Fruit fly (Drosophila melanogaster) whole organism, embryonic: Measurements from ENCODE around the gene RpL37A.

Source experiments
- B-H2 ChIP-seq: fragments of 200-800 bp; sonication (Bioruptor generic); optimal IDR thresholded peaks from 2 replicates; lab custom pipeline; 2018; ENCODE audit warnings: missing biosample characterization, mild to moderate bottlenecking, missing genetic modification characterization
- Bteb2 ChIP-seq: fragments of 200-800 bp; sonication (Bioruptor generic); optimal IDR thresholded peaks from 2 replicates; lab custom pipeline; 2016; ENCODE audit warnings: missing biosample characterization, missing genetic modification characterization
- CG10147 ChIP-seq: fragments of 200-800 bp; sonication (Bioruptor generic); optimal IDR thresholded peaks from 2 replicates; lab custom pipeline; 2019; ENCODE audit warnings: missing biosample characterization, mild to moderate bottlenecking, missing genetic modification characterization, moderate library complexity
- CG10543 ChIP-seq: fragments of 200-800 bp; sonication (Bioruptor generic); optimal IDR thresholded peaks from 3 replicates; lab custom pipeline; 2017; ENCODE audit warnings: missing biosample characterization, mild to moderate bottlenecking, missing genetic modification characterization, moderate library complexity
- CG11247 ChIP-seq: fragments of 200-800 bp; sonication (Bioruptor generic); IDR thresholded peaks from 2 replicates; pipeline ENCODE4 v1.3.6; 2022; ENCODE audit warnings: missing biosample characterization, missing genetic modification characterization
- CG1832 ChIP-seq: fragments of 200-800 bp; sonication (Bioruptor generic); optimal IDR thresholded peaks from 2 replicates; lab custom pipeline; 2017; ENCODE audit warnings: missing biosample characterization, mild to moderate bottlenecking, missing genetic modification characterization, inconsistent platforms
- CG2875 ChIP-seq: fragments of 200-800 bp; sonication (Bioruptor generic); optimal IDR thresholded peaks from 2 replicates; lab custom pipeline; 2017; ENCODE audit warnings: missing biosample characterization, mild to moderate bottlenecking, missing genetic modification characterization, missing genetic modification reagents
- CG30020 ChIP-seq: fragments of 200-800 bp; optimal IDR thresholded peaks from 2 replicates; lab custom pipeline; 2019; ENCODE audit warnings: missing biosample characterization, mild to moderate bottlenecking, missing genetic modification characterization, moderate library complexity
- CG32772 ChIP-seq: fragments of 200-800 bp; sonication (Bioruptor generic); IDR thresholded peaks from 2 replicates; pipeline ENCODE4 v1.3.6; 2022; ENCODE audit warnings: missing biosample characterization, missing genetic modification characterization
- CG3847 ChIP-seq: fragments of 200-800 bp; sonication (Bioruptor generic); IDR thresholded peaks from 2 replicates; pipeline ENCODE4 v1.3.6; 2022; ENCODE audit warnings: missing biosample characterization, missing genetic modification characterization
- CG43689 ChIP-seq: fragments of 200-800 bp; sonication (Bioruptor generic); IDR thresholded peaks from 2 replicates; pipeline ENCODE4 v1.3.6; 2022; ENCODE audit warnings: missing biosample characterization, missing genetic modification characterization
- CG6854 ChIP-seq: fragments of 200-800 bp; sonication (Bioruptor generic); optimal IDR thresholded peaks from 3 replicates; lab custom pipeline; 2017; ENCODE audit warnings: missing biosample characterization, mild to moderate bottlenecking, missing genetic modification characterization
- CG9727 ChIP-seq: fragments of 200-800 bp; sonication (Bioruptor generic); optimal IDR thresholded peaks from 3 replicates; lab custom pipeline; 2017; ENCODE audit warnings: missing biosample characterization, mild to moderate bottlenecking, missing genetic modification characterization
- Doc3 ChIP-seq: fragments of 200-800 bp; sonication (Bioruptor generic); IDR thresholded peaks from 3 replicates; pipeline ENCODE4 v1.3.6; 2022; ENCODE audit warnings: missing biosample characterization, missing genetic modification characterization; ENCODE audit not compliant: partially characterized antibody
- E2f2 ChIP-seq: fragments of 200-800 bp; sonication (Bioruptor generic); IDR thresholded peaks from 2 replicates; pipeline ENCODE4 v1.3.6; 2022; ENCODE audit warnings: missing biosample characterization, missing genetic modification characterization
- Eip74EF ChIP-seq, 2 experiments: fragments of 200-800 bp in 1 of 2; fragments of >200 bp in 1 of 2; sonication (Bioruptor generic) in 1 of 2; optimal IDR thresholded peaks; 2 replicates each; lab custom pipeline; 2017 to 2019; ENCODE audit warnings: missing biosample characterization in 2 of 2, missing genetic modification characterization in 2 of 2, mild to moderate bottlenecking in 1 of 2, moderate library complexity in 1 of 2
- Fer1 ChIP-seq: fragments of 200-800 bp; sonication (Bioruptor generic); optimal IDR thresholded peaks from 2 replicates; lab custom pipeline; 2017; ENCODE audit warnings: missing biosample characterization, mild to moderate bottlenecking, missing genetic modification characterization
- GATAe ChIP-seq: fragments of 200-800 bp; sonication (Bioruptor generic); conservative IDR thresholded peaks from 2 replicates; pipeline ENCODE4 v1.3.6; 2022; ENCODE audit warnings: missing biosample characterization, missing genetic modification characterization
- Gsc ChIP-seq: fragments of 200-800 bp; sonication (Bioruptor generic); IDR thresholded peaks from 2 replicates; pipeline ENCODE4 v1.3.6; 2022; ENCODE audit warnings: missing biosample characterization, missing genetic modification characterization
- HmgD ChIP-seq: fragments of 200-800 bp; sonication (Bioruptor generic); optimal IDR thresholded peaks from 3 replicates; lab custom pipeline; 2016; ENCODE audit warnings: missing biosample characterization, missing genetic modification characterization
- MBD-R2 ChIP-seq: fragments of 200-800 bp; sonication (Bioruptor generic); IDR thresholded peaks from 2 replicates; pipeline ENCODE4 v1.3.6; 2022; ENCODE audit warnings: missing biosample characterization, missing genetic modification characterization
- Meics ChIP-seq: fragments of 200-800 bp; sonication (Bioruptor generic); optimal IDR thresholded peaks from 2 replicates; lab custom pipeline; 2017; ENCODE audit warnings: missing biosample characterization, mild to moderate bottlenecking, missing genetic modification characterization
- NK7.1 ChIP-seq: fragments of 200-800 bp; sonication (Bioruptor generic); optimal IDR thresholded peaks from 3 replicates; lab custom pipeline; 2016; ENCODE audit warnings: missing biosample characterization, missing genetic modification characterization
- Nf-YC ChIP-seq: fragments of 200-800 bp; optimal IDR thresholded peaks from 3 replicates; lab custom pipeline; 2019; ENCODE audit warnings: missing biosample characterization, mild to moderate bottlenecking, missing genetic modification characterization, moderate library complexity
- NfI ChIP-seq: fragments of 200-800 bp; sonication (Bioruptor generic); optimal IDR thresholded peaks from 3 replicates; lab custom pipeline; 2018; ENCODE audit warnings: missing biosample characterization, mild to moderate bottlenecking, missing genetic modification characterization, moderate library complexity
- Ravus ChIP-seq: fragments of 200-800 bp; sonication (Bioruptor generic); IDR thresholded peaks from 2 replicates; pipeline ENCODE4 v1.3.6; 2022; ENCODE audit warnings: missing biosample characterization, missing genetic modification characterization
- Sry-β ChIP-seq: fragments of 200-800 bp; sonication (Bioruptor generic); optimal IDR thresholded peaks from 2 replicates; lab custom pipeline; 2018; ENCODE audit warnings: missing biosample characterization, mild to moderate bottlenecking, missing genetic modification characterization, moderate library complexity
- ab ChIP-seq: fragments of 200-800 bp; sonication (Bioruptor generic); optimal IDR thresholded peaks from 2 replicates; lab custom pipeline; 2016; ENCODE audit warnings: missing biosample characterization, missing genetic modification characterization
- al ChIP-seq: fragments of 200-800 bp; sonication (Bioruptor generic); IDR thresholded peaks from 2 replicates; pipeline ENCODE4 v1.3.6; 2022; ENCODE audit warnings: missing biosample characterization, missing genetic modification characterization
- aop ChIP-seq: fragments of 200-800 bp; sonication (Bioruptor generic); IDR thresholded peaks from 2 replicates; pipeline ENCODE4 v1.3.6; 2022; ENCODE audit warnings: missing biosample characterization, missing genetic modification characterization
- ap ChIP-seq: fragments of 200-800 bp; sonication (Bioruptor generic); IDR thresholded peaks from 2 replicates; pipeline ENCODE4 v1.3.6; 2022; ENCODE audit warnings: missing biosample characterization, missing genetic modification characterization
- bigmax ChIP-seq: fragments of 200-800 bp; sonication (Bioruptor generic); optimal IDR thresholded peaks from 2 replicates; lab custom pipeline; 2018; ENCODE audit warnings: missing biosample characterization, mild to moderate bottlenecking, missing genetic modification characterization
- cad ChIP-seq: fragments of >200 bp; optimal IDR thresholded peaks from 2 replicates; lab custom pipeline; 2017; ENCODE audit warnings: missing biosample characterization, missing genetic modification characterization
- chif ChIP-seq, 2 experiments: fragments of 200-800 bp; sonication (Bioruptor generic); optimal IDR thresholded peaks; 3 replicates each; lab custom pipeline; 2016; ENCODE audit warnings: missing biosample characterization in 2 of 2, missing genetic modification characterization in 2 of 2
- danr ChIP-seq: fragments of 200-800 bp; sonication (Bioruptor generic); IDR thresholded peaks from 2 replicates; pipeline ENCODE4 v1.3.6; 2022; ENCODE audit warnings: missing biosample characterization, missing genetic modification characterization
- ems ChIP-seq: fragments of 200-800 bp; sonication (Bioruptor generic); optimal IDR thresholded peaks from 3 replicates; lab custom pipeline; 2016; ENCODE audit warnings: missing biosample characterization, missing genetic modification characterization
- eve ChIP-seq, 2 experiments: fragments of >200 bp; optimal IDR thresholded peaks; 2 replicates each; lab custom pipeline; 2017; ENCODE audit warnings: missing biosample characterization in 2 of 2, missing genetic modification characterization in 2 of 2
- ewg ChIP-seq: fragments of 200-800 bp; sonication (Bioruptor generic); optimal IDR thresholded peaks from 3 replicates; lab custom pipeline; 2017; ENCODE audit warnings: mild to moderate bottlenecking, missing biosample characterization, missing genetic modification reagents, missing genetic modification characterization
- eyg ChIP-seq: fragments of 200-800 bp; sonication (Bioruptor generic); optimal IDR thresholded peaks from 3 replicates; lab custom pipeline; 2016; ENCODE audit warnings: missing biosample characterization, missing genetic modification characterization
- gfzf ChIP-seq: fragments of 200-800 bp; sonication (Bioruptor generic); optimal IDR thresholded peaks from 2 replicates; lab custom pipeline; 2016; ENCODE audit warnings: missing biosample characterization, mild to moderate bottlenecking, missing genetic modification characterization, moderate library complexity
- gsb-n ChIP-seq: fragments of 200-800 bp; sonication (Bioruptor generic); optimal IDR thresholded peaks from 3 replicates; lab custom pipeline; 2018; ENCODE audit warnings: missing biosample characterization, mild to moderate bottlenecking, missing genetic modification characterization
- hkb ChIP-seq, 2 experiments: fragments of 200-800 bp in 1 of 2; fragments of >200 bp in 1 of 2; sonication (Bioruptor generic) in 1 of 2; IDR thresholded peaks in 1 of 2; optimal IDR thresholded peaks in 1 of 2; 2 replicates each; pipeline versions ENCODE4 v1.3.6 to Lab custom; 2017 to 2022; ENCODE audit warnings: missing biosample characterization in 1 of 2, missing genetic modification characterization in 1 of 2
- lola ChIP-seq, 3 experiments: fragments of >200 bp in 2 of 3; fragments of 200-800 bp in 1 of 3; sonication (Bioruptor generic) in 1 of 3; optimal IDR thresholded peaks; 2 replicates each; lab custom pipeline; 2017 to 2019; ENCODE audit warnings: missing biosample characterization in 3 of 3, missing genetic modification characterization in 3 of 3, mild to moderate bottlenecking in 1 of 3, moderate library complexity in 1 of 3
- maf-S ChIP-seq: fragments of 200-800 bp; sonication (Bioruptor generic); optimal IDR thresholded peaks from 2 replicates; lab custom pipeline; 2016; ENCODE audit warnings: missing biosample characterization, missing genetic modification characterization
- mld ChIP-seq: fragments of 200-800 bp; sonication (Bioruptor generic); IDR thresholded peaks from 3 replicates; pipeline ENCODE4 v1.3.6; 2022; ENCODE audit warnings: missing biosample characterization, missing genetic modification characterization; ENCODE audit not compliant: partially characterized antibody
- salm ChIP-seq: fragments of 200-800 bp; sonication (Bioruptor generic); optimal IDR thresholded peaks from 2 replicates; lab custom pipeline; 2018; ENCODE audit warnings: missing biosample characterization, mild to moderate bottlenecking, missing genetic modification characterization
- schlank ChIP-seq: fragments of 200-800 bp; sonication (Bioruptor generic); optimal IDR thresholded peaks from 2 replicates; lab custom pipeline; 2018; ENCODE audit warnings: missing biosample characterization, mild to moderate bottlenecking, missing genetic modification characterization
- toy ChIP-seq: fragments of 200-800 bp; sonication (Bioruptor generic); IDR thresholded peaks from 2 replicates; pipeline ENCODE4 v1.3.6; 2022; ENCODE audit warnings: missing biosample characterization, missing genetic modification characterization
- twi ChIP-seq: fragments of 200-800 bp; optimal IDR thresholded peaks from 2 replicates; lab custom pipeline; 2019; ENCODE audit warnings: missing biosample characterization, mild to moderate bottlenecking, missing genetic modification characterization, moderate library complexity
- zen ChIP-seq: fragments of 200-800 bp; sonication (Bioruptor generic); optimal IDR thresholded peaks from 3 replicates; lab custom pipeline; 2018; ENCODE audit warnings: missing biosample characterization, mild to moderate bottlenecking, missing genetic modification characterization, moderate library complexity

The RpL37A gene

DNA sequence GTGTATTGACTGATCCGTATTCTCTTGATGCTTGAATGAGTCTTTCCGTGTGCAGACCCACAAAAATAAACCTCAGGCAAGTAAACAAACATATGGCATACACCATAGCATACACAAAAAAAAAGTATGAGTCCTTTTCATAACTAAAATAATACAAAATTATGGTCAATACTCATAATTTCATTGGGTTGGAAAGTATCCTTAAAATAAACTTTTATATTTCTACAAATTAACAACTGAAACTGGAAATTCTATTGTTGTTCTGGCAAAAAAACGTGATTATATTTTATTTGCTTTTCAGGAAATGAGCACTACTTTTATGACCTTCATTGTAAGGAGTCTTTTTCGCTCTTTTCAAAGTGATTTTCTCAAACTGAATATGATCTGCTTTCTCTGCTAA, 28.7 kb upstream of the RpL37A start (continued):
- TF ChIP-seq E2f2 (no peak), toy (no peak), CG10543 (no peak), bigmax (GFP tag; lab: Kevin White, UChicago) (no peak), Gsc (GFP tag; lab: Robert Waterston, UW) (no peak), hkb (optimal IDR thresholded peaks at IDR 0.05; lab: Kevin White, UChicago) (no peak), hkb (GFP tag; IDR thresholded peaks at IDR 0.05; lab: Robert Waterston, UW) (no peak), CG2875 (GFP tag; lab: Kevin White, UChicago) (no peak), NfI (GFP tag; lab: Kevin White, UChicago) (no peak), GATAe (GFP tag; lab: Robert Waterston, UW) (no peak), al (GFP tag; lab: Robert Waterston, UW) (no peak), danr (GFP tag; lab: Robert Waterston, UW) (no peak), salm (tag; lab: Kevin White, UChicago) (no peak), MBD-R2 (GFP tag; lab: Robert Waterston, UW) (no peak), zen (tag; lab: Kevin White, UChicago) (peak; percentile 46), ewg (GFP tag; lab: Kevin White, UChicago) (no peak), ems (GFP tag; lab: Kevin White, UChicago) (no peak), Doc3 (GFP tag; lab: Robert Waterston, UW) (no peak), CG6854 (GFP tag; lab: Kevin White, UChicago) (no peak), HmgD (GFP tag; lab: Kevin White, UChicago) (no peak), lola (GFP tag; optimal IDR thresholded peaks at IDR 0.05; lab: Kevin White, UChicago) (peak in 1 of 3 experiments; percentile 57), CG3847 (GFP tag; lab: Robert Waterston, UW) (no peak)

DNA sequence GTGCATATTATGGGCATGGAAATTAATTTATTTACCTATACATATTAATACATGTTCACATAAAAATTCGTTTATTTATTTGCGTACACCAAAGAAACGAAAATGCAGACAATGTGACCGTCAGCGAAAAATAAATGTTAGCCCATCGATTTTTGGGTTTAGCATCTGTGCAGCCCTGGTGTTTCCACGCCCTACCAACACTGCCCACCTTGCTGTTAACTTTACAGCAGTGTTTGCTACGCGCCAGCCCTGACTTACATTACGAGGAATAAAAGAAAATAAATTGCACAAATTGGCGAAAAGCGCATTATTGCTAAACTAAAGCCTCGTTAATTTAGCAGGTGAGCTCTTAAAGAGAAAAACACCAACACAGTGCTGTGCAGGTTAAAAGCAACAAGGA, 27.7 kb upstream of the RpL37A start, which contains the start of the genes CG33995, CG44000 and CG44001:
CG33995 (plus strand) TSS at position 228 of the 400 bp plus-strand sequence.
CG44000 (plus strand) TSS at position 228 of the 400 bp plus-strand sequence.
CG44001 (plus strand) TSS at position 228 of the 400 bp plus-strand sequence.
- no peak for TF ChIP-seq aop (GFP tag; lab: Robert Waterston, UW)
- TF ChIP-seq NK7.1 = no peak
- TF ChIP-seq Fer1 (GFP tag; lab: Kevin White, UChicago) = peak; percentile 11
- no peak for TF ChIP-seq CG9727 (GFP tag; lab: Kevin White, UChicago)
- TF ChIP-seq eyg (GFP tag; lab: Kevin White, UChicago) = peak; percentile 16
- TF ChIP-seq Ravus (GFP tag; lab: Robert Waterston, UW) = no peak
- TF ChIP-seq E2f2 = peak; percentile 74
- no peak for TF ChIP-seq Eip74EF (GFP tag; optimal IDR thresholded peaks at IDR 0.05; lab: Kevin White, UChicago)
- TF ChIP-seq mld (GFP tag; lab: Robert Waterston, UW) = no peak
- no peak for TF ChIP-seq CG1832 (GFP tag; lab: Kevin White, UChicago)
- TF ChIP-seq eve (GFP tag; optimal IDR thresholded peaks at IDR 0.05; lab: Kevin White, UChicago) = no peak
- peak; percentile 14 for TF ChIP-seq maf-S (GFP tag; lab: Kevin White, UChicago)
- peak; percentile 16 for TF ChIP-seq Nf-YC
- peak; percentile 36 for TF ChIP-seq CG30020
- peak in 1 of 2 experiments; percentile 27 for TF ChIP-seq chif (GFP tag; optimal IDR thresholded peaks at IDR 0.05; lab: Kevin White, UChicago)
- peak; percentile 79 for TF ChIP-seq B-H2 (GFP tag; lab: Kevin White, UChicago)
- TF ChIP-seq twi = peak; percentile 22
- TF ChIP-seq ab = no peak
- TF ChIP-seq Meics (GFP tag; lab: Kevin White, UChicago) = peak; percentile 45
- TF ChIP-seq CG11247 (GFP tag; lab: Robert Waterston, UW) = 0 out of 2 replicates have a peak, but pooled peaks have one; percentile 12
- peak; percentile 8 for TF ChIP-seq Bteb2 (GFP tag; lab: Kevin White, UChicago)
- 0 out of 2 replicates have a peak, but pooled peaks have one; percentile 13 for TF ChIP-seq CG32772
- TF ChIP-seq cad (GFP tag; lab: Kevin White, UChicago) = no peak
- no peak for TF ChIP-seq CG43689 (GFP tag; lab: Robert Waterston, UW)
- TF ChIP-seq gfzf (GFP tag; lab: Kevin White, UChicago) = peak; percentile 87
- TF ChIP-seq schlank (tag; lab: Kevin White, UChicago) = peak; percentile 14
- peak; percentile 16 for TF ChIP-seq gsb-n (tag; lab: Kevin White, UChicago)
- TF ChIP-seq Sry-β (GFP tag; lab: Kevin White, UChicago) = no peak
- TF ChIP-seq ap (GFP tag; lab: Robert Waterston, UW) = no peak
- no peak for TF ChIP-seq CG10147
